Fruit fly (Drosophila melanogaster): ENCODE measurements around the gene CG14340.

The CG14340 gene

DNA sequence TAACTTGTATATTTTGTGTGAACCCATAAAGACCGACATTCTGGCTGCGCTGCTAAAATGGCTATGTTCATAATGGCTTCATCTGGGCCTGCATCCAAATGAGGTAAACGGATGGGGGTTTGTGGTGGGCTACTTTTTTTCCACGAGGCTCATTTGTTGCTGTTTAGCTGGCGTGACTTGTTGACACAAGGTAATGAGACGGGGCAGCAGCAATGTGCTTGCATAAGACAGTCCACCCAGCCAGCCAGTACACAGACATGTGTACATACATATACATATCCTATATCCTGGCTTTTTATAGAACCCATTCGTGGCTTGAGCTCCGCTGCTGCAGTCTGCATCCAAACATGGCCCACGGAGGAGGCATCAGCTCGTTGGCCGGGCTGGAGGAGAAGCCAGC is at the start of gene CG14340:
Gene CG14340, plus strand, starts transcription at position 301 of the 400 bp plus-strand sequence.
- no peak for TF ChIP-seq CG8478 (optimal IDR thresholded peaks at IDR 0.05)
- TF ChIP-seq CTCF (optimal IDR thresholded peaks at IDR 0.05), result no peak

DNA sequence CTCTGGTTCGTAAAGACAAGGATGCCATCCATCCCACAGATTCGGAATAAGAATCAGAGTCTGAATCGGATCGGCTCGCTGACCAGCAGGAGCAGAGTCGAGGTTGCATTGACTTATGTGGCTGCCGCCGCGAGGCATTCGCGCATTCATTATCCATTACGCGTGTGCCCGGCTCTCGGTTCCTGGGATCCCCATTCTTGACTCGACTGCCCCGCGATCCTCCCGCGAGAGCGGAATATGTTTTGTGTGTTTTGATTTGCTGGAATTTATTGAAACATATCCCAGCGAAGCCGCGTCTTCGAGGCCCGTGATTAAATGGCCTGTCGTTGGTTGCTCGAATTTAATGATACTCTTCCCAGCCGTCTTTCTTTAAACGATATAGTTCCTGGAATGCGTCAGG is 49.0 kb upstream of the CG14340 start:
- no peak for TF ChIP-seq CTCF (optimal IDR thresholded peaks at IDR 0.05)
- TF ChIP-seq CG8478 (optimal IDR thresholded peaks at IDR 0.05), result no peak

DNA sequence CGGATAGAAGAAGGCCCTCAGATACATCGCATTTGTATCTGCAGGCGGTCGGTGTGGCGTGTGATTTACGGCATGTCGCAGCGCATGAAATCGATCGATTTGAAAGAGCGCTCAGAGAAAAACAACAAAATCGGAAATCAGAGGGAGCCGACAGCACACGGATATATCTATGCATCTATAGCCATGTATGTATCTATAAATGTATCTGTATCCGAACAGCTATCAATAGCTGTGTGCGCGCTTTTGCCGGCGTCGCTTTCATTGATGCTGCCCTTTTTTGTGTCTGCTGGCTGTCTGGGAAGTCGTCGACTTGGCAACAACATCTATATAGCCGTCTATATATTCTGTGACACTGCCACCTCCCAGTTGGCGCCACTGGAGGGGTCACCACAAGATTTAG is 48.2 kb upstream of the CG14340 start:
- TF ChIP-seq CG8478 (optimal IDR thresholded peaks at IDR 0.05) (no peak), CTCF (optimal IDR thresholded peaks at IDR 0.05) (no peak)

DNA sequence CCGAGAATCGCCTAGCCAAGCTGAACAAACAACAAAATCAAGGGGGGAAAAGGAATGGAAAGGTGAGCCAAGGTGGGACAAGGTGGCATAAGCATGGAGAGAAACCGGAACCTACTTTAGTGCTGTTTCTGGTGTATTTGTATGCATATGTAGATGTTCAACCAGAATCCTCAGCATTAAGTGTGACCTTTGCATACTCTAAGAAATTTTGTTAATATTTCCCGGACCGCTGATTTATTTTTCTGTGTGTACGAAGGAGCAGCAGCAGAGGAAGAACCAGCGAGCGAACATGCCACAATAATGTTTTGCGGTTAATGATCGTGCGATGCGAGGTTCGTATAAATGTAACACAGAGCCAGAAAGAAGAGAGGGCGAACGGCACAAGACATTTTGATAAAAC is 47.7 kb upstream of the CG14340 start:
- TF ChIP-seq CTCF (optimal IDR thresholded peaks at IDR 0.05) (no peak), CG8478 (optimal IDR thresholded peaks at IDR 0.05) (no peak)

DNA sequence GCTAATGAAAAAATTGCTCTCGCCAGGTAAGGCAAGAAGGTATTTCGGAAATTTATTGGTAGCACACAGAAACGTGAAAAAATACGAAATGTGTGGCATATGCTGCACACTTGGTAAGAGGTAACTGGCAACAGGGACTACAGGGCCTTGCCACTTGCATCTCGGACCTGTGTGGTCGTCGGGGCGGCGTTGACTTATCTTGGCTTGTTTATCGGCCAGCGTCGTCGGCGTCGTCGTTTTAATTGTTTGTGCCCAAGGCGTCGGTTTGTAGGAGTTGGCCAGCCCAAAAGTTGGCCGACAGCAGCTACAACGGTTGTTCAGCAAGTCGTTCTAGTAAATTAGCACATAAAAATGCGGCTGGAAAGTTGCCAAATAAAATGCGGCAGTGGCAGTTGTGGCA is 46.4 kb upstream of the CG14340 start:
- no peak for TF ChIP-seq CTCF (optimal IDR thresholded peaks at IDR 0.05)
- TF ChIP-seq CG8478 (optimal IDR thresholded peaks at IDR 0.05), result no peak

DNA sequence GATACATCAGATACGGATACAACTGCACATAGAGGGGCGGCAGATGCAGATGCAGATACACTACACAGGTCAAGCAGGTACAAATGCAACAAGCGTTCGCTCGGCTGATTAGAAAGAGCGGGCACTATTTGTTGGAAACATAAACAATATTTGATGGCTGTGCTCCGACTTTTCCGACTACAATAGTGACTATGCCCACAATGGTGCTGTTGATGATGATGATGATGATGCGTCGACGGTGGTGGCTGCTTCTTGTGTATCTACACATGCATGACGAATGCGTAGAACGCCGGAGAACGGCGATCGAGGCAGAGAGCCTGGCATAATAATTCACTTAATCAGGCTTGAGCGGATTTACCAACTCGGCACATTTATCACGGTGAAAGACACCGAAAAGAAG is 44.7 kb upstream of the CG14340 start:
- no peak for TF ChIP-seq CG8478 (optimal IDR thresholded peaks at IDR 0.05)
- TF ChIP-seq CTCF (optimal IDR thresholded peaks at IDR 0.05), result no peak

DNA sequence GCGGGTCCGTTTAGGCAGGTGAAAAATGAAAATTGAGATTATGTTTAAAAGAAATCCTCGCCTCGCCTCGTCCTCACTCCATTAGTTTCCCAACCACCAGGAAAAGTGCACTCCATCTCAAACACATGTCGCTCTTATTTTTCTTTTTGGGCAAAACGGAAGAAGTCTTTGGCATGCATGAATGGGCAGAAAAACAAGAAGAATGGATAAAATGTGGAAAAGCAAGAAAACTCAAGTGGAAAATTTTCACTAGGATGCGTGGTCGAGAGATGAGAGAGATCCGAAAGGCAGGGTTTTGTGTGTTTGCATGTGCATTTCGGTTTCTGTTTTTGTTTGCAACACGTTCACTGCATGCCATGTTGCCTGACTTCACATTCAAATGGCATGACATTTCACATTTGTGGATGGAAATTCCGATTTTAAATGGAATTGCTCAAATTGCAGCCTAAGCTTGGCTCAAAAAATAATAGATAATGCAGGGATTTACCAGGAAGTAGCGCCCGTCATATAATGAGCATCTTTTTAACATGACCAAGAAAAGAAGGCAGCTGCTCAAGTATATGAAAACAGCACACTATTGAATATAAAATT is 44.1 kb upstream of the CG14340 start:
- TF ChIP-seq CTCF (optimal IDR thresholded peaks at IDR 0.05), result no peak
- TF ChIP-seq CG8478 (optimal IDR thresholded peaks at IDR 0.05), result no peak

DNA sequence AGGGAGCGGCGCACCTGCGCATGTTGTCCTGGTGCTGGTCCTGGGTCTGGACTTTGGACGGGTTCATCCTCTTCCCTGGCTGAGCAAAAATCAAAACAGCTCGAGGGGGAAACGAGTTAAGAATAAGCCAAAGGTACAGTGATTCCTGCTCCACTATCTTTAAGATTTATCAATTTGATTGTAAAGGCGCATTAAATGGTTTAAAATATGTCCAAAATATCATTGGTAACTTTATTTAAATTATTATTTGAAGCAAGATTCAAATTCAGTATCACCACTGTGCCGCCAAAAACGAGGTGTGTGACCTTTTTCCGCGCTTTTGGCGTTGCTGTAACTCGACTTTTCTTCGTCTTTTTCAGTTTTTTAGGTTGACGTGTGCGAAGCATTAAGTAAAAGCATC is 43.3 kb upstream of the CG14340 start:
- TF ChIP-seq CG8478 (optimal IDR thresholded peaks at IDR 0.05) (no peak), CTCF (optimal IDR thresholded peaks at IDR 0.05) (no peak)

DNA sequence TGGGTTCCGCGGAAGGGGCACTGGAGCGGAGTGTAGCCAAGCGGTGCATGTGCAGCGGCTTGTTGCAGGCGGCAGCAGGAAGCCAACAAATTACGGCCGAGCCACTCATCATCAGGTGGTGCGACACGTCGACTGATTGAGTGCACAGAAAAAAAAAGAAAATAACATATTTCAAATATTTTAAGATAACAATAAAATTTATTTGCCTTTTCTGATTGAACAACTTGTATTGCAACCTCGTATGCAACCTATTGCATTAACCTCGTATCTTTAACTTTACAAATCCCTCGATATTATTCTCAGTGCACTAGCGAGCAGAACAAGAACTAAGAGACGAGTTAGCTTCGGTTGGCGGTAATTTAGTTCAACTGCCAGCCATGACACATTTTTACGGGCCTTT is 42.4 kb upstream of the CG14340 start:
- TF ChIP-seq CG8478 (optimal IDR thresholded peaks at IDR 0.05) (no peak), CTCF (optimal IDR thresholded peaks at IDR 0.05) (no peak)

DNA sequence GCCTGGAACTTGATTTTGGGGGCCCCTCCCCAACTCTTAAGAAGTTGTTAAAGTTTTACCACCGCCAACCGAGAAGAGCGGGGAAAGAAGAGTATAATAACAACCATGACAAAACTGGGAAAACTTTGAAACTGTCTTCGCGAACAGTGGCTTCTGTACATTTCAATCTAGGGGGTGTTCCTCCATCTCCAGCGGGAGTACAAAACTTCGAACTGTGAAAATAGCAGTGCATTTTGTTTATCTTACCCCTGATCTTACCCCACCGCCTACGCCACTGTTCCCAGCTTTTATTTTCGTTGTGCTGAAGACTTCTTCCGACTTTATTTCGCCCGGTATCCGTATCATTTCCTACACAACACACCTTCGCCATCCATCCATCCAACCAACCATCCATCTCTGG is 41.8 kb upstream of the CG14340 start:
- TF ChIP-seq CG8478 (optimal IDR thresholded peaks at IDR 0.05) (no peak), CTCF (optimal IDR thresholded peaks at IDR 0.05) (no peak)

DNA sequence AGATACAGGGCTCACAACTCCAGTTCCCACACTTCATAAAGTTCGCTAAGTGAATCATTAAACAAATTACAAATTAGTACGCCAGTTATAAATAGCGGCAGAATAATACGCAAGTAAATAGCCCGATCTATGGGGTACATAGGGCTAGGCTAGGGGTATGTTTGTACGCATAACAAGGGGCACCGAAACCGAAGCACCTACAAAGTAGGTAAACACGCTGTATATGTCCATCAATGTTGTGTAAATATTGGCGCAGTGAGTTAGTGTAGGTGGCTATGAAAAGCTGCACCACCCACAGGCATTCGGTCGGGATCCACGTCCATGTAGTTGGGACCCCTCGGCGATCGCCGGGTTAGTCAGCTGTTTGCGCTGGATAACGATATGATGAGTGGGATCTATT is 40.6 kb upstream of the CG14340 start:
- TF ChIP-seq CG8478 (optimal IDR thresholded peaks at IDR 0.05), result no peak
- no peak for TF ChIP-seq CTCF (optimal IDR thresholded peaks at IDR 0.05)

DNA sequence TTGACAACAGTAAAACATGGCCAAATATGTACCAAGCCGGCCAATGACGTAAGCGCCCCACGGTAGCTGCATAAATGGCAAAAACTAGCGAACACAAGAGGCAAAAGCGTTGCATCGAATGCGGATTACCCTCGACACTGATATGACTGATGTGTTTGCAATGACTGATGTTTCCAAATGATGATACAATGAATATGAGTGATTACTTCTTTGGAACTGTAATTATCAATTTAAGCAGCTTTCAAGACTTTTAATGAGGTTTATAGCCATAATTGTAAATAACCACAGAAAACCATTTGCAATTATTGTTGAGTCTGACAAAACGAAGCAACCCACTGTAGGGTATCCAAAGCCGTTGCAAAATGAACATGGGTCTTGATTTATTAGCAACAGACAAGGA is 39.2 kb upstream of the CG14340 start:
- no peak for TF ChIP-seq CG8478 (optimal IDR thresholded peaks at IDR 0.05)
- no peak for TF ChIP-seq CTCF (optimal IDR thresholded peaks at IDR 0.05)

DNA sequence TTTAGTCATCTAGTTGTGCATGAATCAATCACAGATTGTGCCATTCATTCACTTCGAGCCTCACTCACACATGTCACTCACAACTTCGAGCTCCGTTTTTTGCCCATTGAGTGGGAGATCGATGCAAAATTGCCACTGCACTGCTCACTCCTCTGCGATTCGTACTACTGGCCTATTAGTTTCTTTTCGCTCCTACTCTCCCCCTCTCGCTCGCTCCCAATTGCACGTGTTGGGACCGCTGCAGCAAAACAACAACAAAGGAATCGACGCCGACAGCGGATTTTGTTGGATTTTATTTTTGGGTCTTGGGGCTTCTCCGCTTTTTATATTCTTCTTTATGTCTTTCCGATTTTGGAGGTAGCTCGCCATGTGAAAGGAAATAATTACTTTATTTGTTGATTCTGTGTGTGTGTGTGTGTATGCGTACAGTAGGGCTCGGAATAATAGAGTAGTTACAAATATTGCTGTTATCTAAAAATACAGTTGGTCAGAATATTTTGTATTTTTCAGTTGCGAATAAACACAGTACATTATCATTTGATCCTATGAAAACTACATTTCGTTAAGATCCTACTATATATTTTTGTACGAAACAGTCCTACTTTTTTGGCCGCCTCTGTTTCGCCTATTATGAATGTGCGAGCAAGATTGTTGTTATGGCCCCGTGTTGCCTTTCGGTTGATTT is 38.4 kb upstream of the CG14340 start:
- no peak for TF ChIP-seq CG8478 (optimal IDR thresholded peaks at IDR 0.05)
- TF ChIP-seq CTCF (optimal IDR thresholded peaks at IDR 0.05), result no peak

DNA sequence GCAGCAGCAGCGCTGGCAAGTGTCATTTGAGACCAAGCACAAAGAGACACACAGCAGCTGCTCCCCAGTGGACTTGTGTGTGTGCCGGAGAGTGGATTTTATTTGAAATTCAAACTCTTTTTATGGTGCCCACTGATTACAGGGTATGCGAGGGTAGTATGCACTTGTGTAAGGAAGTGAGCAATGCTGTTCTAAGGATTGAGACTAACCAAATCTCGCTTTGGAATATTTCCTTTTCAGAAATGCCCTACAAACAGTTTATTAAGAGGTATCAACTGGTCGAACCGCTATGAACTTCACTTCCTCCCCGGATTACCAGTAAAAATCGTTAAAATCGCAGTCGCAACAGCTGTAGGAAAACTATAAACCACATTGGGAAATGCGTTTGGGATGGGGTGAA is 37.0 kb upstream of the CG14340 start:
- TF ChIP-seq CG8478 (optimal IDR thresholded peaks at IDR 0.05) (no peak), CTCF (optimal IDR thresholded peaks at IDR 0.05) (no peak)

DNA sequence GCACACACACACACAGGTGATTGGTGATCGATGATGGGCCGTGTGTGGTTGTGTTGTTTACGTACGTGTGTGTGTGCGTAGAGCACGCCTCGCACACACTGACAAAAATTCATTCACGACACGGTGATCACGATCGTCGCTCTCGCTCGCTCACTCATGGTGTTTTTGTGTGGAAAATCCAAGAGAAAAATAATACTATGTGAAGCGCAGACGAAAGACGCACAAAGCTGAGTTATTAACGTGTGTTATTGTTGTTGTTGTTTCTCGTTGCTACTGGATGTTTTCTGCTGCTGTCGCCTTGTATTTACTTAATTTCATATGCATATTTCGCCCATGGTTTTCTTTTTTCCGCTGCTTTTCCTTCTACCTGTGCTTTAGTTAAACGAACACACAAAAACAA is 35.7 kb upstream of the CG14340 start:
- TF ChIP-seq CG8478 (optimal IDR thresholded peaks at IDR 0.05), result no peak
- TF ChIP-seq CTCF (optimal IDR thresholded peaks at IDR 0.05), result no peak

DNA sequence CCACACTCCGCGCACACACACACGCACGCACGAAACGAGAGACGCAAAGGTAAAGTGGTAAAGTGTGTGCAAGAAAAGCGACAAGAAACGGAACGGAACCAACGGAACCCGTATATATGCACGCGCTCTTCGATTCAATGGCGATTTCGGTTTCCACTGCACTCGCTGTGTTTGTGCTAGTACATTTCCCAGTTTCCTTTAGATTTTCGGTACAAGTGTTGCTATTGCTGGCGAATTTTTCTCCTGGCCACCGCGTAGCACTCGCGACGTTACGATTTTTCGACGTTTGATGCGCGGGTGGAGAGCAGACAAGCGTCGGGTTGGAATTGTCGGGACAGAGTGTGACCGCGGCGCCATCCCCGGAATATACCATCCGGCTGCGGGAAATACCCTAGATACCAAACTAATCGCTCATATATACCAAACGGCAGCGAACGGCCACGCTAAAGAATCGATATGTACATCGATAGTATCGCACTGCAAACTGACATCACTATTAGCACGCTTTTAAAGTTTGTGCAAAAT is 35.2 kb upstream of the CG14340 start, which contains the start of the genes S and ast:
Gene S, minus strand, starts transcription at position 347 of the 525 bp plus-strand sequence.
Gene ast, plus strand, starts transcription at position 480 of the 525 bp plus-strand sequence.
- peak; percentile 45 to 52 for TF ChIP-seq CTCF (optimal IDR thresholded peaks at IDR 0.05)
- TF ChIP-seq CG8478 (optimal IDR thresholded peaks at IDR 0.05), result no peak
